Worm (Caenorhabditis elegans): Measurements from ENCODE around the gene T10C6.10.
A peak's percentile ranks its signal among the peaks of the same experiment; 100 is the strongest.

T10C6.10 gene

DNA sequence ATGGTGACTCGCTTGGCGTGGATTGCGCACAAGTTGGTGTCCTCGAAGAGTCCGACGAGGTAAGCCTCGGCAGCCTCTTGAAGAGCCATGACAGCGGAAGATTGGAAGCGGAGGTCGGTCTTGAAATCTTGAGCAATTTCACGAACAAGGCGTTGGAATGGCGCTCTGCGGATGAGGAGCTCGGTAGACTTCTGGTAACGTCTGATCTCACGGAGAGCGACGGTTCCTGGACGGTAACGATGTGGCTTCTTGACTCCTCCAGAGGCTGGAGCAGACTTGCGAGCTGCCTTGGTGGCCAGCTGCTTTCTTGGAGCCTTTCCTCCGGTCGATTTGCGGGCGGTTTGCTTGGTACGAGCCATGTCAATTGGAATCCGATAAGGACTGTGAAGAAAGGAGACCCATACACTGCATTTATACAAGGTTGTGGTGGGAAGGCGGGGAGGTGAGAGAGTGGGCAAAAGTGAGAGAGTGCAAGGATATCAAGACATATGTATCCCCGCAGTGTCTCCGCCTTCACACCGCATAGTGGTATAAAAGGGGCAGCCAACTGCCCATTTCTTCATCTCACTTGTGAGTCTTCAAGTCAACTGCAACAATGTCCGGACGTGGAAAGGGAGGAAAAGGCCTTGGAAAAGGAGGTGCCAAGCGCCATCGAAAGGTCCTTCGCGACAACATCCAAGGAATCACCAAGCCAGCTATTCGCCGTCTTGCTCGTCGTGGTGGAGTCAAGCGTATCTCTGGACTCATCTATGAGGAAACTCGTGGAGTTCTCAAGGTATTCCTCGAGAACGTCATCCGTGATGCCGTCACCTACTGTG lies 5.9 kb downstream of the T10C6.10 start, which contains the start of the genes his-2 and his-1:
Gene his-2 (minus strand): TSS at position 359 of the 818 bp plus-strand sequence.
Gene his-1 (plus strand): TSS at position 596 of the 818 bp plus-strand sequence.
- TF ChIP-seq ref-2 (tag; optimal IDR thresholded peaks at IDR 0.05) (peak; percentile 22), ama-1 (optimal IDR thresholded peaks at IDR 0.05) (peak; percentile 73)

DNA sequence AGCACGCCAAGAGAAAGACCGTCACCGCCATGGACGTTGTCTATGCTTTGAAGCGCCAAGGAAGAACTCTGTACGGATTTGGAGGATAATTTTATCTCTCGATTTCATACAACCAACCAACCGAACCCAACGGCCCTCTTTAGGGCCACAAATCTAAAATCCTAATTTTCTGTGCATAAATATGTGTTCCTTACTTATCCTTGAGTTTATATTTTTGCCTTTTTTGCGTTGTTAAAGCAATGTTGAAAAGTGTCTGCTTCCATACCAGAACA lies 6.5 kb downstream of the T10C6.10 start:
- no peak for TF ChIP-seq fax-1 (tag; optimal IDR thresholded peaks at IDR 0.05)

DNA sequence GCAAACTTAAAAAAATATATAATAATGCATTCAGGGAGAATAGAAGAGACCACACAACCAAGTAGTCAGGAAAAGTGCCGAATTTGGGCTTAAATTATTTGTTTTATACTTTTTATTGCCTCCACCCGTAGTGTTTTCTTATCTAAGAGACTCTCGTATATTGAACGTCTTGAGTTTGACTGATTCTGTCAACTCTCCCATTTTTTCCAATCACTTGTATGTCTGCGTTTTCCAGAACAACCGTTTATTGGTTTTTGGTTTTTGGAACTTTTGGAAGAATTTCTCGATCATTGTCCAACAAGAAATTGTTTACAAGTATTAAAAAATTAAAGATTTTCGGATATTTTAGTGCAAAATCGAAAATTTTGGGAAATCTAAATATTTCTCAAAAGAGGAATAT lies 7.5 kb downstream of the T10C6.10 start:
- TF ChIP-seq madf-2 (tag; optimal IDR thresholded peaks at IDR 0.05) (no peak), hlh-30 (tag; optimal IDR thresholded peaks at IDR 0.05; ENCODE audit: insufficient read depth) (no peak), sdc-2 (tag; optimal IDR thresholded peaks at IDR 0.05) (no peak), ahr-1 (tag; optimal IDR thresholded peaks at IDR 0.05) (no peak), ceh-24 (tag; optimal IDR thresholded peaks at IDR 0.05) (no peak), C38D4.7 (GFP tag; optimal IDR thresholded peaks at IDR 0.05) (no peak), tbx-2 (tag; optimal IDR thresholded peaks at IDR 0.05) (no peak), elt-4 (tag; optimal IDR thresholded peaks at IDR 0.05) (no peak), pat-9 (tag; optimal IDR thresholded peaks at IDR 0.05) (no peak), syd-9 (tag; optimal IDR thresholded peaks at IDR 0.05) (no peak), unc-42 (tag; optimal IDR thresholded peaks at IDR 0.05) (no peak), unc-3 (GFP tag; conservative IDR thresholded peaks at IDR 0.05) (no peak), unc-3 (tag; optimal IDR thresholded peaks at IDR 0.05) (no peak), pqm-1 (tag; optimal IDR thresholded peaks at IDR 0.05) (no peak), nhr-11 (tag; optimal IDR thresholded peaks at IDR 0.05) (no peak), ets-4 (tag; optimal IDR thresholded peaks at IDR 0.05) (no peak), pros-1 (tag; optimal IDR thresholded peaks at IDR 0.05) (no peak), fkh-10 (GFP tag; optimal IDR thresholded peaks at IDR 0.05) (no peak), ttx-3 (tag; optimal IDR thresholded peaks at IDR 0.05) (no peak)

DNA sequence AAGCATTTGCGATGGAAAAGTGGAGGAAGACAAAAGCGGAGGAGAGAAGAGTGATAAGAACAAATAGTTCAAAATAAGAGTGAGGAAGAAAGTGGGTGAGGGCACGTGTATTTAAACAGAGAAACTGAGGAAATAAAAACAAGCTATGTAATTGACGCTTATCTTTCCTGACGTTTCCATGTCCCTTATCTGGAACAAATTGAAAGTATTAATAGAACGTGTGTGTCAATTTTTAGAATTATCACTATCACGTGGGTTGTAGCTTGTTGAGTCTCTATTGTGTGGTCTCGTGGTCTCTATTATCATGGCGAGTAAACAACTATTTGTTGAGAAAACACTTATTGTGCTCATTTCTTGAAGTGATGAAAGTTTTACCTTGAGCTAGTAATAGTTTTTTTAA lies 9.6 kb downstream of the T10C6.10 start, which contains the start of gene T10C6.15:
Gene T10C6.15 (minus strand): TSS at position 104 of the 400 bp plus-strand sequence.
- TF ChIP-seq pag-3 (tag; optimal IDR thresholded peaks at IDR 0.05; ENCODE audit: borderline replicate concordance): no peak
- TF ChIP-seq pha-4 (tag; optimal IDR thresholded peaks at IDR 0.05): no peak
- no peak for TF ChIP-seq ets-4 (tag; optimal IDR thresholded peaks at IDR 0.05)
- no peak for TF ChIP-seq F13H6.1 (tag; optimal IDR thresholded peaks at IDR 0.05)
- peak; percentile 75 for TF ChIP-seq elt-2 (tag; optimal IDR thresholded peaks at IDR 0.05)
- no peak for TF ChIP-seq pha-2 (tag; optimal IDR thresholded peaks at IDR 0.05)
- TF ChIP-seq sdc-2 (tag; optimal IDR thresholded peaks at IDR 0.05): no peak
- TF ChIP-seq ceh-24 (tag; optimal IDR thresholded peaks at IDR 0.05): no peak
- no peak for TF ChIP-seq hlh-15 (tag; optimal IDR thresholded peaks at IDR 0.05)
- no peak for TF ChIP-seq ceh-45 (GFP tag; IDR thresholded peaks at IDR 0.05)
- no peak for TF ChIP-seq fkh-10 (GFP tag; optimal IDR thresholded peaks at IDR 0.05)
- TF ChIP-seq pqm-1 (tag; optimal IDR thresholded peaks at IDR 0.05): peak; percentile 0
- TF ChIP-seq ceh-2 (tag; optimal IDR thresholded peaks at IDR 0.05): no peak
- no peak for TF ChIP-seq syd-9 (tag; optimal IDR thresholded peaks at IDR 0.05)
- TF ChIP-seq unc-42 (tag; optimal IDR thresholded peaks at IDR 0.05): no peak

DNA sequence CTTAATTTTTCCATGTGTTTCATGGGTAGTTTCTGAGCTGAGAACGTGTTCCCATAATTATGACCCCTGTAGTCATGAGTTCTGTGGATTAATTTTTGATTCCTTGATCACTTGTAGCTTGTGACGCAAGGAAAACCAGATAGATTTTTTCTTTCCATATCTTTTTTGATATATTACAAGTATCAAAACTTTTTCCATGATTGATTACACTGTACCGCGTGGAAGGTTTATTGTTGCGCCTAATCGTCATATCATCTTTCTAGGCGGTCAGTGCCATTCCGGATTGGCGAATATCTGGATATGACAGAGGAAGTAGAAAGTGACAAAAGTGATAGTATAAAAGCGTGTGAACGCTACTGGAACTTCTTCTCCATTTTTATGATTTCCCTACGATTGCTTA lies 10.4 kb downstream of the T10C6.10 start, which contains the start of gene ZK285.2:
Gene ZK285.2 (plus strand): TSS at position 301 of the 400 bp plus-strand sequence.
- TF ChIP-seq ceh-31 (tag; optimal IDR thresholded peaks at IDR 0.05) (no peak), dmd-4 (tag; optimal IDR thresholded peaks at IDR 0.05; ENCODE audit: borderline replicate concordance) (no peak), eyg-1 (tag; optimal IDR thresholded peaks at IDR 0.05) (no peak), sdc-2 (tag; optimal IDR thresholded peaks at IDR 0.05) (no peak), ceh-48 (tag; optimal IDR thresholded peaks at IDR 0.05) (no peak), Y22D7AL.16 (tag; optimal IDR thresholded peaks at IDR 0.05) (no peak), unc-55 (GFP tag; optimal IDR thresholded peaks at IDR 0.05) (no peak), odd-2 (tag; optimal IDR thresholded peaks at IDR 0.05) (no peak), ceh-34 (tag; optimal IDR thresholded peaks at IDR 0.05) (no peak), fax-1 (tag; optimal IDR thresholded peaks at IDR 0.05) (no peak), ceh-6 (GFP tag; optimal IDR thresholded peaks at IDR 0.05) (no peak), hlh-8 (tag; optimal IDR thresholded peaks at IDR 0.05) (no peak), ztf-16 (tag; optimal IDR thresholded peaks at IDR 0.05) (no peak), fkh-10 (GFP tag; optimal IDR thresholded peaks at IDR 0.05) (no peak), nfya-1 (tag; optimal IDR thresholded peaks at IDR 0.05) (no peak), ceh-2 (tag; optimal IDR thresholded peaks at IDR 0.05) (no peak), zip-5 (tag; optimal IDR thresholded peaks at IDR 0.05) (no peak)
